Worm (Caenorhabditis elegans): ENCODE results near the gene cank-26.

- TF ChIP-seq ama-1 (optimal IDR thresholded peaks at IDR 0.05) (no peak), hmg-4 (GFP tag; optimal IDR thresholded peaks at IDR 0.05) (no peak), ets-7 (tag; optimal IDR thresholded peaks at IDR 0.05) (no peak), aly-1 (tag; optimal IDR thresholded peaks at IDR 0.05) (no peak), F13C5.2 (tag; optimal IDR thresholded peaks at IDR 0.05) (no peak), flt-1 (GFP tag; IDR thresholded peaks at IDR 0.05) (no peak), hnd-1 (tag; optimal IDR thresholded peaks at IDR 0.05) (no peak), tra-4 (tag; optimal IDR thresholded peaks at IDR 0.05) (no peak), ceh-36 (tag; optimal IDR thresholded peaks at IDR 0.05) (no peak)
Measured at ce11 chrII:3930478-3931182, 44.2 kb downstream of the cank-26 start.
